Fruit fly (Drosophila melanogaster) whole organism, prepupa: ENCODE measurements around the gene CG43901.

Experiments
- CG10669 ChIP-seq: fragments of 200-800 bp; sonication (Bioruptor generic); optimal IDR thresholded peaks from 3 replicates; lab custom pipeline; 2018; ENCODE audit warnings: missing biosample characterization, mild to moderate bottlenecking, missing genetic modification characterization, moderate library complexity
- CG1621 ChIP-seq: fragments of 200-800 bp; sonication (Bioruptor generic); optimal IDR thresholded peaks from 3 replicates; lab custom pipeline; 2018; ENCODE audit warnings: missing biosample characterization, mild to moderate bottlenecking, missing genetic modification characterization
- CG31627 ChIP-seq: fragments of 200-800 bp; sonication (Bioruptor generic); optimal IDR thresholded peaks from 3 replicates; lab custom pipeline; 2016; ENCODE audit warnings: missing biosample characterization, missing genetic modification characterization
- CG9139 ChIP-seq: fragments of 200-800 bp; sonication (Bioruptor generic); optimal IDR thresholded peaks from 3 replicates; lab custom pipeline; 2017; ENCODE audit warnings: missing biosample characterization, mild to moderate bottlenecking, missing genetic modification characterization
- Eip78C ChIP-seq: fragments of 200-800 bp; sonication (Bioruptor generic); peaks from one replicate; lab custom pipeline; 2016; ENCODE audit warnings: missing biosample characterization, missing genetic modification characterization
- Eip93F ChIP-seq: fragments of 200-800 bp; sonication (Bioruptor generic); optimal IDR thresholded peaks from 2 replicates; lab custom pipeline; 2016; ENCODE audit warnings: missing biosample characterization, mild to moderate bottlenecking, missing genetic modification characterization
- Sox14 ChIP-seq: fragments of 200-800 bp; sonication (Bioruptor generic); optimal IDR thresholded peaks from 3 replicates; lab custom pipeline; 2016; ENCODE audit warnings: missing biosample characterization, missing genetic modification characterization
- acj6 ChIP-seq: fragments of 200-800 bp; sonication (Bioruptor generic); optimal IDR thresholded peaks from 3 replicates; lab custom pipeline; 2016; ENCODE audit warnings: missing biosample characterization, missing genetic modification characterization
- dac ChIP-seq: fragments of 200-800 bp; sonication (Bioruptor generic); optimal IDR thresholded peaks from 2 replicates; lab custom pipeline; 2017; ENCODE audit warnings: missing biosample characterization, mild to moderate bottlenecking, missing genetic modification characterization
- lz ChIP-seq: fragments of 200-800 bp; sonication (Bioruptor generic); optimal IDR thresholded peaks from 3 replicates; lab custom pipeline; 2016; ENCODE audit warnings: missing biosample characterization, missing genetic modification characterization

DNA sequence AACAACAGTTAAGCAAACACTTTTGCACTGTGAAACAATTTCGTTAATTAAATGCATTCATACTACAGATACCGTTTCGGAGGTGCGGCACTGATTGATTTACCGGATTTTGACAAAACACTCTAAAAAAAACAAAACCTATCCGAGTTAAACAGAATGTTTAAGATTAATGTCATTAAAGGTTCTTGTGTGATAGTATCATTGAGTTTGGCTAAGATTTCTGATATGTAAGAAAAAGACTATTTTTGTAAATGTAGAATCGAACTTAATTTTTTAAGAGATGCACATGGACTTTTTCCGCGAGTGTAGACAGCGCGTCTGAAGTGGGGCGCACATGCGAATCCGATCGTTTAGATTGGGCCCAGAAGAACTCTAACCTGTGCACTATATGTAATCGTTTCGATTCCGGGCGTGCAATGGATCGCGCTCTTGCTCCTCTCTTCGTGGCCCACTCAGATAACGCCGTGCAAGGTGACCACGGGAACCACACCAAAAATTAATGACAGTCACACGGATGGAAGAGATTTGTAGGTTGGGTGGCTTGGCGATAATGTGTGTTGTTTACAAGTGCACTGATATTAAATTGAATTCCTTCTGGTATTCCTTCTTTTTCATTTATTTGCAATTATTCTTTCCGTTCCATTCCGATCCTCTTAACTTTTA is 15.5 kb upstream of the CG43901 start:
- TF ChIP-seq Sox14 (GFP tag; lab: Kevin White, UChicago) (no peak), CG31627 (GFP tag; lab: Kevin White, UChicago) (no peak), Eip93F (no peak), CG10669 (GFP tag; lab: Kevin White, UChicago) (no peak), Eip78C (GFP tag; lab: Kevin White, UChicago) (peak; percentile 60), CG9139 (GFP tag; lab: Kevin White, UChicago) (no peak), dac (GFP tag; lab: Kevin White, UChicago) (no peak), CG1621 (tag; lab: Kevin White, UChicago) (no peak), lz (GFP tag; lab: Kevin White, UChicago) (no peak), acj6 (no peak)
